Worm (Caenorhabditis elegans) whole organism, L2 larva: ENCODE measurements around the gene F47G3.4.

Source experiments
- blmp-1 ChIP-seq: sonication (generic microtip); optimal IDR thresholded peaks from 2 replicates; lab custom pipeline; 2017; ENCODE audit warnings: missing genetic modification characterization, mild to moderate bottlenecking, missing compliant biosample characterization, antibody characterized with exemption, moderate library complexity; ENCODE audit not compliant: insufficient read depth
- ceh-82 ChIP-seq: fragments of 150-350 bp; optimal IDR thresholded peaks from 2 replicates; lab custom pipeline; 2014; ENCODE audit warnings: missing biosample characterization, missing genetic modification characterization
- gmeb-1 ChIP-seq: fragments of 150-350 bp; optimal IDR thresholded peaks from 2 replicates; lab custom pipeline; 2014; ENCODE audit warnings: missing biosample characterization, missing genetic modification characterization
- lin-11 ChIP-seq: fragments of 150-350 bp; sonication (generic microtip); optimal IDR thresholded peaks from 2 replicates; lab custom pipeline; 2014; ENCODE audit warnings: missing biosample characterization, missing genetic modification characterization, inconsistent platforms, mixed read lengths
- lsy-2 ChIP-seq, 2 experiments: fragments of 150-350 bp in 1 of 2; sonication (generic microtip) in 1 of 2; optimal IDR thresholded peaks; 2 replicates each; lab custom pipeline; 2014 to 2017; ENCODE audit warnings: missing biosample characterization in 2 of 2, missing genetic modification characterization in 2 of 2
- sma-3 ChIP-seq: sonication (generic microtip); optimal IDR thresholded peaks from 2 replicates; lab custom pipeline; 2016; ENCODE audit warnings: missing genetic modification reagents, missing genetic modification characterization, missing compliant biosample characterization
- snpc-4 ChIP-seq: fragments of 150-350 bp; optimal IDR thresholded peaks from 2 replicates; lab custom pipeline; 2014; ENCODE audit warnings: missing biosample characterization, missing genetic modification characterization
- unc-39 ChIP-seq: fragments of 150-350 bp; optimal IDR thresholded peaks from 2 replicates; lab custom pipeline; 2014; ENCODE audit warnings: missing biosample characterization, missing genetic modification characterization

- TF ChIP-seq lsy-2 (tag; optimal IDR thresholded peaks at IDR 0.05; lab: Kevin White, UChicago) (no peak), snpc-4 (tag; lab: Kevin White, UChicago) (no peak), gmeb-1 (no peak), unc-39 (tag; lab: Kevin White, UChicago) (no peak), lin-11 (tag; lab: Kevin White, UChicago) (no peak), sma-3 (GFP tag; lab: Kevin White, UChicago) (no peak), blmp-1 (tag; lab: Kevin White, UChicago) (no peak), ceh-82 (tag; lab: Kevin White, UChicago) (no peak)
Observed at ce11 chrX:2430317-2430716, 48.9 kb downstream of the F47G3.4 start.
